Worm (Caenorhabditis elegans) whole organism, mixed stage, embryonic: ENCODE data around the gene suex-2.

ENCODE experiments used
- M03D4.4 ChIP-seq: sonication (generic microtip); optimal IDR thresholded peaks from 2 replicates; lab custom pipeline; 2017; ENCODE audit warnings: mild to moderate bottlenecking, missing genetic modification characterization, missing compliant biosample characterization
- blmp-1 ChIP-seq: fragments of 150-350 bp; optimal IDR thresholded peaks from 2 replicates; lab custom pipeline; 2014; ENCODE audit warnings: missing biosample characterization, missing genetic modification characterization
- ces-1 ChIP-seq: fragments of 150-350 bp; optimal IDR thresholded peaks from 2 replicates; lab custom pipeline; 2014; ENCODE audit warnings: missing biosample characterization, missing genetic modification reagents, missing genetic modification characterization
- elt-1 ChIP-seq: sonication (generic microtip); optimal IDR thresholded peaks from 2 replicates; lab custom pipeline; 2017; ENCODE audit warnings: missing genetic modification characterization, mild to moderate bottlenecking, missing compliant biosample characterization, antibody characterized with exemption, moderate library complexity, borderline replicate concordance; ENCODE audit not compliant: insufficient read depth
- mep-1 ChIP-seq: fragments of 150-350 bp; optimal IDR thresholded peaks from 2 replicates; lab custom pipeline; 2017; ENCODE audit warnings: missing biosample characterization, missing genetic modification reagents, missing genetic modification characterization, inconsistent platforms
- snpc-4 ChIP-seq: fragments of 150-350 bp; optimal IDR thresholded peaks from 2 replicates; lab custom pipeline; 2014; ENCODE audit warnings: missing biosample characterization, missing genetic modification characterization
- zip-8 ChIP-seq: fragments of 150-350 bp; optimal IDR thresholded peaks from 2 replicates; lab custom pipeline; 2014; ENCODE audit warnings: missing biosample characterization, missing genetic modification characterization

DNA sequence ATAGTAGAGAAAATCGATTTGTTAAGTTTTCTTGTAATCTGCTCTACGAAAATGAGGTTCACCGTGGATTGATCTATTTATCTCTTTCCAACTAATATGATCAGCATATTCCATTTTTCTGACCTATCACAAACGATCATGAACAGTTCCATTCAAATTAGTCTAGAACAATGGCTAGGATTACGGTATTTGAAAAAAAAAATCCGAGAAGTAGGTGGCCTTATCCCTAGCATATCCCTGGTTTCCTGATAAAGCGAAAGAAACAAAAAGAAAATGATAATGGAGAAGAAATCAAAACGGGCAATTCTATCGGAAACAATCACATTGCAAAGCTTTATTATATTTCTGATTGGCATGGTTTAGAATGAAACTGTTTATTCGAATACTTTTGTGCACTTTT, 24.7 kb downstream of the suex-2 start, which contains the start of gene mltn-12:
- TF ChIP-seq M03D4.4 (tag; lab: Kevin White, UChicago) (no peak), ces-1 (GFP tag; lab: Kevin White, UChicago) (no peak), blmp-1 (tag; lab: Kevin White, UChicago) (no peak), elt-1 (no peak), zip-8 (no peak), snpc-4 (no peak), mep-1 (tag; lab: Kevin White, UChicago) (no peak)
